Fruit fly (Drosophila melanogaster) whole organism, adult: Measurements from ENCODE around the gene CG13829.

Source experiments
- CG7045 ChIP-seq: fragments of 200-800 bp; sonication (Bioruptor generic); optimal IDR thresholded peaks from 2 replicates; lab custom pipeline; 2017; ENCODE audit warnings: missing biosample characterization, mild to moderate bottlenecking, missing genetic modification characterization
- Hr96 ChIP-seq: fragments of 200-800 bp; sonication (Bioruptor generic); optimal IDR thresholded peaks from 2 replicates; lab custom pipeline; 2016; ENCODE audit warnings: missing biosample characterization, missing genetic modification characterization
- Mnt ChIP-seq: fragments of 200-800 bp; sonication (Bioruptor generic); optimal IDR thresholded peaks from 2 replicates; lab custom pipeline; 2016; ENCODE audit warnings: missing biosample characterization, mild to moderate bottlenecking, missing genetic modification characterization

- TF ChIP-seq CG7045 (GFP tag; lab: Kevin White, UChicago) (peak; percentile 58), Hr96 (GFP tag; lab: Kevin White, UChicago) (peak; percentile 79), Mnt (GFP tag; lab: Kevin White, UChicago) (peak; percentile 56)
Measured at dm6 chr3R:23189958-23190900, 29.1 kb upstream of the CG13829 start.
